Worm (Caenorhabditis elegans) whole organism, L1 larva: ENCODE measurements around the gene tofu-7.

ENCODE experiments used
- blmp-1 ChIP-seq: fragments of 150-350 bp; optimal IDR thresholded peaks from 2 replicates; lab custom pipeline; 2014; ENCODE audit warnings: missing biosample characterization, missing genetic modification characterization
- ceh-90 ChIP-seq: sonication (generic microtip); optimal IDR thresholded peaks from 2 replicates; lab custom pipeline; 2016; ENCODE audit warnings: missing genetic modification characterization, missing compliant biosample characterization
- dpl-1 ChIP-seq, 3 experiments: fragments of 150-350 bp in 2 of 3; sonication (generic microtip) in 1 of 3; optimal IDR thresholded peaks; 2 replicates each; lab custom pipeline; 2014 to 2017; ENCODE audit warnings: missing biosample characterization in 3 of 3, missing genetic modification characterization in 3 of 3, missing genetic modification reagents in 3 of 3
- efl-1 ChIP-seq, 4 experiments: fragments of 150-350 bp; optimal IDR thresholded peaks in 3 of 4; peaks in 1 of 4; 1 replicate in 1 of 4; 2 replicates in 3 of 4; lab custom pipeline; 2014; ENCODE audit warnings: missing biosample characterization in 2 of 4, missing genetic modification characterization in 2 of 4, missing genetic modification reagents in 2 of 4
- elt-3 ChIP-seq, 6 experiments: fragments of 150-350 bp in 1 of 6; sonication (generic microtip); optimal IDR thresholded peaks; 2 replicates each; lab custom pipeline; 2017 to 2018; ENCODE audit warnings: missing biosample characterization in 6 of 6, missing genetic modification characterization in 6 of 6, inconsistent platforms in 1 of 6
- grh-1 ChIP-seq: fragments of 200-800 bp; sonication (Bioruptor generic); IDR thresholded peaks from 2 replicates; pipeline ENCODE4 v1.3.6; 2022; ENCODE audit warnings: missing genetic modification reagents, missing genetic modification characterization, missing compliant biosample characterization
- nhr-71 ChIP-seq: sonication (generic microtip); optimal IDR thresholded peaks from 2 replicates; lab custom pipeline; 2016; ENCODE audit warnings: mild to moderate bottlenecking, missing genetic modification characterization, moderate library complexity, missing compliant biosample characterization
- snpc-4 ChIP-seq: fragments of 150-350 bp; optimal IDR thresholded peaks from 2 replicates; lab custom pipeline; 2014; ENCODE audit warnings: missing biosample characterization, missing genetic modification characterization
- sup-37 ChIP-seq: fragments of 200-800 bp; sonication (Bioruptor generic); optimal IDR thresholded peaks from 2 replicates; lab custom pipeline; 2018; ENCODE audit warnings: mild to moderate bottlenecking, missing genetic modification characterization, missing compliant biosample characterization

The tofu-7 gene

DNA sequence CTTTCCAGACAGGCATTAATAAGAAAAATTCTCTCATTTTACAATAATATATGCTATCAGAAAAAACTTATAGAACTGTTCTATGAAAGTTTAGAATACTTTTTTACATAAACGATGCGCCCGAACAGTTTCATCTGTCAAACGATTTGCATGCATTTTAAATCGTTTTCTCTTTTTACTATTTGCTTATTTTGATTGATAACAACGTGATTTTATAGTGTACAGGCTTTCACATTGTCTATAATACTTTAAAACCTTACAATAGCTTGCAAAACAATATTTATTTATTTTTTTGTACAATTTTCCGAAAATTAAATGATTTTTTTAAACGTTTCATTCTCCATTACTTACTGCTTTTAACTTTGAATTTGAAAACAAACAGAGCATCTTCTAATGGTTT is 39.2 kb downstream of the tofu-7 start, which contains the start of gene R01H2.7:
TSS of gene R01H2.7 (minus strand) at position 101 of the 400 bp plus-strand sequence.
- TF ChIP-seq sup-37 (GFP tag; lab: Kevin White, UChicago): no peak
- TF ChIP-seq ceh-90: no peak
- TF ChIP-seq nhr-71 (tag; lab: Kevin White, UChicago): no peak
- TF ChIP-seq snpc-4 (tag; lab: Kevin White, UChicago): no peak
- no peak for TF ChIP-seq grh-1

ce11 chrIII:7034252-7035223 is 50.3 kb downstream of the tofu-7 start:
- TF ChIP-seq elt-3 (tag; optimal IDR thresholded peaks at IDR 0.05; lab: Kevin White, UChicago) (no peak), blmp-1 (peak; percentile 45), efl-1 (optimal IDR thresholded peaks at IDR 0.05; lab: Kevin White, UChicago) (peak; percentile 19 to 92), efl-1 (GFP tag; optimal IDR thresholded peaks at IDR 0.05 in 1 of 2; lab: Kevin White, UChicago) (peak; percentile 59 to 91), dpl-1 (GFP tag; optimal IDR thresholded peaks at IDR 0.05; lab: Kevin White, UChicago) (peak in 2 of 3 experiments; percentile 14 to 33)
